Fruit fly (Drosophila melanogaster): Measurements from ENCODE around the gene CG15172.

Gene CG15172

dm6 chr2L:19011895-19012645 is 10.1 kb upstream of the CG15172 start (continued):
- TF ChIP-seq hbn (GFP tag; IDR thresholded peaks at IDR 0.05; ENCODE audit: partially characterized antibody) (no peak), Nf-YC (tag; optimal IDR thresholded peaks at IDR 0.05) (peak; percentile 43), CG5953 (GFP tag; IDR thresholded peaks at IDR 0.05) (peak; percentile 82), CG18764 (GFP tag; optimal IDR thresholded peaks at IDR 0.05) (peak; percentile 37), CG6654 (GFP tag; optimal IDR thresholded peaks at IDR 0.05) (peak; percentile 16), GATAe (GFP tag; conservative IDR thresholded peaks at IDR 0.05) (0 out of 2 replicates have a peak, but pooled peaks have one; percentile 15), her (GFP tag; optimal IDR thresholded peaks at IDR 0.05) (peak; percentile 84), gsb (GFP tag; IDR thresholded peaks at IDR 0.05) (peak; percentile 67), CG3281 (GFP tag; optimal IDR thresholded peaks at IDR 0.05) (peak; percentile 79), HmgD (GFP tag; optimal IDR thresholded peaks at IDR 0.05) (peak; percentile 59), bbx (GFP tag; IDR thresholded peaks at IDR 0.05; ENCODE audit: partially characterized antibody) (no peak), disco-r (GFP tag; optimal IDR thresholded peaks at IDR 0.05) (peak; percentile 3), zen2 (GFP tag; IDR thresholded peaks at IDR 0.05; ENCODE audit: partially characterized antibody) (0 out of 3 replicates have a peak, but pooled peaks have one; percentile 23), CG13287 (GFP tag; IDR thresholded peaks at IDR 0.05; ENCODE audit: partially characterized antibody) (no peak), trh (GFP tag; optimal IDR thresholded peaks at IDR 0.05) (no peak), lov (optimal IDR thresholded peaks at IDR 0.05) (no peak), lov (GFP tag; IDR thresholded peaks at IDR 0.05) (0 out of 3 replicates have a peak, but pooled peaks have one; percentile 41), CG10565 (GFP tag; optimal IDR thresholded peaks at IDR 0.05) (no peak), CG15269 (tag; optimal IDR thresholded peaks at IDR 0.05) (peak; percentile 83), psq (GFP tag; optimal IDR thresholded peaks at IDR 0.05) (no peak), CG3163 (GFP tag; optimal IDR thresholded peaks at IDR 0.05) (peak; percentile 44), CG4282 (GFP tag; optimal IDR thresholded peaks at IDR 0.05) (no peak), CG9932 (GFP tag; IDR thresholded peaks at IDR 0.05) (peak; percentile 74), sens (GFP tag) (peak; percentile 95), bowl (GFP tag; IDR thresholded peaks at IDR 0.05) (peak; percentile 63; the same call in 1 of the 2 replicates), Nf-YA (GFP tag; IDR thresholded peaks at IDR 0.05) (peak; percentile 64; the same call in 1 of the 2 replicates), CG3838 (GFP tag; optimal IDR thresholded peaks at IDR 0.05) (no peak), zen (tag; optimal IDR thresholded peaks at IDR 0.05) (peak; percentile 5), CG11456 (GFP tag; IDR thresholded peaks at IDR 0.05) (peak; percentile 85), Dad (GFP tag; optimal IDR thresholded peaks at IDR 0.05) (peak; percentile 67), Vsx1 (GFP tag; optimal IDR thresholded peaks at IDR 0.05) (peak; percentile 21), tin (GFP tag; optimal IDR thresholded peaks at IDR 0.05) (peak; percentile 69), Lhr (GFP tag; optimal IDR thresholded peaks at IDR 0.05) (peak; percentile 16), Gug (GFP tag; IDR thresholded peaks at IDR 0.05) (peak; percentile 84), Mad (GFP tag; optimal IDR thresholded peaks at IDR 0.05) (peak; percentile 56), fru (optimal IDR thresholded peaks at IDR 0.05) (no peak), Antp (GFP tag; optimal IDR thresholded peaks at IDR 0.05) (peak; percentile 86), row (GFP tag; IDR thresholded peaks at IDR 0.05) (peak; percentile 95), MBD-R2 (GFP tag; IDR thresholded peaks at IDR 0.05) (peak; percentile 41; the same call in 1 of the 2 replicates), crol (GFP tag; IDR thresholded peaks at IDR 0.05) (peak; percentile 26; the same call in 1 of the 2 replicates), CG14710 (tag; optimal IDR thresholded peaks at IDR 0.05) (peak; percentile 51), Awh (GFP tag; IDR thresholded peaks at IDR 0.05) (peak; percentile 76), bab2 (GFP tag; optimal IDR thresholded peaks at IDR 0.05) (peak; percentile 86), Hand (GFP tag; optimal IDR thresholded peaks at IDR 0.05) (peak; percentile 88), Mes4 (GFP tag; optimal IDR thresholded peaks at IDR 0.05) (peak; percentile 62), CG10462 (GFP tag; optimal IDR thresholded peaks at IDR 0.05) (peak; percentile 3), slou (GFP tag; optimal IDR thresholded peaks at IDR 0.05) (peak; percentile 74), CG10431 (GFP tag; optimal IDR thresholded peaks at IDR 0.05) (no peak), Scr (GFP tag; IDR thresholded peaks at IDR 0.05; ENCODE audit: partially characterized antibody) (no peak), Dp (GFP tag; optimal IDR thresholded peaks at IDR 0.05) (no peak), yki (optimal IDR thresholded peaks at IDR 0.05) (no peak)
